Worm (Caenorhabditis elegans) whole organism, L2 larva: ENCODE results near the gene bath-1.

ENCODE experiments used
- nhr-237 ChIP-seq: fragments of 150-350 bp; optimal IDR thresholded peaks from 2 replicates; lab custom pipeline; 2014; ENCODE audit warnings: missing biosample characterization, missing genetic modification characterization
- unc-62 ChIP-seq: fragments of 150-350 bp; optimal IDR thresholded peaks from 2 replicates; lab custom pipeline; 2014; ENCODE audit warnings: missing biosample characterization, missing genetic modification reagents, missing genetic modification characterization
- zag-1 ChIP-seq: fragments of 150-350 bp; optimal IDR thresholded peaks from 2 replicates; lab custom pipeline; 2014; ENCODE audit warnings: missing biosample characterization, missing genetic modification characterization

- TF ChIP-seq nhr-237, result no peak
- no peak for TF ChIP-seq unc-62 (GFP tag; lab: Kevin White, UChicago)
- TF ChIP-seq zag-1, result no peak
These were observed 41.6 kb downstream of the bath-1 start, which contains the start of gene Y16E11A.4 for ce11 chrII:1986979-1987378.
